Fruit fly (Drosophila melanogaster): Measurements from ENCODE around the gene Ugt307A1.

Ugt307A1 gene

DNA sequence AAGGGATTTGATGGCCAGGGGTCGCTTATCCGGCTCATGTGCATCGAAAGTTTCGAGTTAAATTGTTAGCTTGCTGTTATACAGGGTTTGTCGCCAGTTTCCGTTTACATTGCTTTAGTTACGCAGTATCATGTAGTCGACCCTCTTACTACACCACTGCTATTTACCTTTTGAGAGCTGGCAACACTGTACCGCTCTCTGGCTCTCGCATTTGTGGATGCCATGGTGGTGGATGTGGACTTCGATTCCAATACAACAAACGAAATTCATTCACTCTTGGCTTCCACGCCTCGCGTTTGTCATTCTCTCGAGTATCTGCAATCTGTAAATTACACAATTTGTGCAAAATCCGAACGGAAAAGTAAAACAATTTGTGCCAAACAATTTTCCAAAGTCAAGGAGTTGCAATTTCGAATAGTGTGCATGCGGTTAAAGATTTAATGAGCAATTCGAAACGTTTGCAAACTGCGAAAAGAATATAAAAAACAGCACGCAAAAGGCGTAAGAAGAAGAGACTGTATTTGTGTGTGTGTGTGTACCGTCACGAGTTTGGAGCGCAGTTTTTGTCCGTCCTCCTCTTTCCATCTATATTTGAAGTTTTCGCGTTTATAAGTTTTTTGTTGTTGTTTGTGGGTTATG, 18.7 kb upstream of the Ugt307A1 start (continued):
- TF ChIP-seq CG18476 (GFP tag; optimal IDR thresholded peaks at IDR 0.05) (no peak), schlank (tag; optimal IDR thresholded peaks at IDR 0.05) (no peak), so (GFP tag; IDR thresholded peaks at IDR 0.05) (0 out of 3 replicates have a peak, but pooled peaks have one; percentile 18), CG6854 (GFP tag; optimal IDR thresholded peaks at IDR 0.05) (peak; percentile 49), CG5180 (GFP tag; optimal IDR thresholded peaks at IDR 0.05) (no peak), MBD-R2 (GFP tag; IDR thresholded peaks at IDR 0.05) (peak; percentile 17; the same call in 1 of the 2 replicates), CG4707 (GFP tag; optimal IDR thresholded peaks at IDR 0.05) (no peak), zfh1 (GFP tag; IDR thresholded peaks at IDR 0.05) (no peak), nerfin-1 (tag; optimal IDR thresholded peaks at IDR 0.05) (peak; percentile 98), pita (GFP tag; optimal IDR thresholded peaks at IDR 0.05) (no peak), Jarid2 (GFP tag; optimal IDR thresholded peaks at IDR 0.05) (peak; percentile 50), sqz (GFP tag; optimal IDR thresholded peaks at IDR 0.05) (peak; percentile 89), lilli (GFP tag; optimal IDR thresholded peaks at IDR 0.05) (no peak), CG12236 (GFP tag; optimal IDR thresholded peaks at IDR 0.05) (no peak), CG42726 (GFP tag; IDR thresholded peaks at IDR 0.05; ENCODE audit: partially characterized antibody) (peak; percentile 80; the same call in 1 of the 2 replicates), CG10543 (GFP tag; optimal IDR thresholded peaks at IDR 0.05) (peak; percentile 2), CG2202 (tag; optimal IDR thresholded peaks at IDR 0.05) (no peak), CG11456 (GFP tag; IDR thresholded peaks at IDR 0.05) (0 out of 3 replicates have a peak, but pooled peaks have one; percentile 53), CG18764 (GFP tag; optimal IDR thresholded peaks at IDR 0.05) (no peak), CG31388 (GFP tag; optimal IDR thresholded peaks at IDR 0.05) (no peak), CG1602 (GFP tag; optimal IDR thresholded peaks at IDR 0.05) (no peak), CG7271 (tag; optimal IDR thresholded peaks at IDR 0.05) (no peak), ftz-f1 (GFP tag; optimal IDR thresholded peaks at IDR 0.05) (no peak), CG12391 (tag; optimal IDR thresholded peaks at IDR 0.05) (no peak), tup (GFP tag; optimal IDR thresholded peaks at IDR 0.05) (no peak), CG3407 (GFP tag; optimal IDR thresholded peaks at IDR 0.05) (no peak), CG9797 (GFP tag; optimal IDR thresholded peaks at IDR 0.05) (no peak), pros (GFP tag; optimal IDR thresholded peaks at IDR 0.05) (peak; percentile 94), jumu (GFP tag; optimal IDR thresholded peaks at IDR 0.05) (no peak), Lhr (GFP tag; optimal IDR thresholded peaks at IDR 0.05) (no peak), prd (optimal IDR thresholded peaks at IDR 0.05) (no peak), prd (GFP tag; IDR thresholded peaks at IDR 0.05) (0 out of 3 replicates have a peak, but pooled peaks have one; percentile 24), fd96Cb (tag; optimal IDR thresholded peaks at IDR 0.05) (no peak), ttk (GFP tag; IDR thresholded peaks at IDR 0.05) (peak; percentile 26; the same call in 1 of the 2 replicates), Meics (GFP tag; optimal IDR thresholded peaks at IDR 0.05) (peak; percentile 30), CG11560 (tag; IDR thresholded peaks at IDR 0.05) (no peak), zen2 (GFP tag; IDR thresholded peaks at IDR 0.05; ENCODE audit: partially characterized antibody) (peak; percentile 99), CG9215 (GFP tag; IDR thresholded peaks at IDR 0.05) (peak; percentile 98), ro (GFP tag; IDR thresholded peaks at IDR 0.05) (no peak), Kr (GFP tag; optimal IDR thresholded peaks at IDR 0.05) (no peak), nau (GFP tag; optimal IDR thresholded peaks at IDR 0.05) (no peak), pzg (GFP tag; optimal IDR thresholded peaks at IDR 0.05) (peak; percentile 23), abd-A (tag; optimal IDR thresholded peaks at IDR 0.05) (peak; percentile 73), Sin3A (optimal IDR thresholded peaks at IDR 0.05) (no peak), YL-1 (GFP tag; optimal IDR thresholded peaks at IDR 0.05) (peak; percentile 81), CG10274 (GFP tag; optimal IDR thresholded peaks at IDR 0.05) (no peak), fd102C (GFP tag; optimal IDR thresholded peaks at IDR 0.05) (no peak), Neu2 (GFP tag; optimal IDR thresholded peaks at IDR 0.05; ENCODE audit: borderline replicate concordance) (no peak), CG3065 (GFP tag; optimal IDR thresholded peaks at IDR 0.05) (no peak)
